Worm (Caenorhabditis elegans): ENCODE data around the gene C06E4.1.

Gene C06E4.1

DNA sequence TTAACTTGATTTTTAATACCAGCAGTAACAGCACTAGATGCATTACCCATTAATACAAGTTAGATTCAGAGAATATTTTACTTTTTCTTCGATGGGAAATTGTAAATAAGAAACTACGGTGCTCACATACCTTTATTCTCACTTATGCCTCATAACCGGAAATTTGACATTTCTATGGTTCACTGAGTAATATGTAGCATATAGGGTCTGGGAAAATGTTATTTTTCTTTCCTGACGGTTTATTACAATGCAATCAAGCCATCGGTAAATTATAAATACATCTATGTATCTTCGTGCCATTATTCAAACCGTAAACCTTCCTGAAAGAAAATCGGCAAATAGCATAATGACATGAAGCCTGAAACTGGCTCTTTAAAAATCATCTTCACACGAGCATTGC lies 49.6 kb downstream of the C06E4.1 start, which contains the start of gene ocr-4:
TSS of gene ocr-4 (minus strand) at position 101 of the 400 bp plus-strand sequence.
- no peak for TF ChIP-seq ama-1 (optimal IDR thresholded peaks at IDR 0.05)
- no peak for TF ChIP-seq ama-1 (GFP tag; optimal IDR thresholded peaks at IDR 0.05)
- no peak for TF ChIP-seq nfyb-1 (GFP tag; IDR thresholded peaks at IDR 0.05)
- no peak for TF ChIP-seq F49E8.2 (tag; optimal IDR thresholded peaks at IDR 0.05; ENCODE audit: insufficient read depth)
- no peak for TF ChIP-seq lin-40 (tag; optimal IDR thresholded peaks at IDR 0.05)
- TF ChIP-seq ets-4 (GFP tag; optimal IDR thresholded peaks at IDR 0.05) = no peak
- TF ChIP-seq nhr-27 (tag; optimal IDR thresholded peaks at IDR 0.05) = no peak
